Fruit fly (Drosophila melanogaster) whole organism, adult: ENCODE measurements around the gene Tailor.

ENCODE experiments used
- CG11617 ChIP-seq: fragments of 200-800 bp; sonication (Bioruptor generic); optimal IDR thresholded peaks from 2 replicates; lab custom pipeline; 2017; ENCODE audit warnings: mild to moderate bottlenecking, missing biosample characterization, missing genetic modification reagents, missing genetic modification characterization
- CG12768 ChIP-seq: fragments of 200-800 bp; sonication (Bioruptor generic); optimal IDR thresholded peaks from 2 replicates; lab custom pipeline; 2017; ENCODE audit warnings: missing biosample characterization, missing genetic modification characterization, mild to moderate bottlenecking, moderate library complexity, missing genetic modification reagents
- CG14711 ChIP-seq: fragments of 200-800 bp; sonication (Bioruptor generic); optimal IDR thresholded peaks from 2 replicates; lab custom pipeline; 2018; ENCODE audit warnings: missing biosample characterization, mild to moderate bottlenecking, missing genetic modification characterization, moderate library complexity
- CG33017 ChIP-seq: fragments of 200-800 bp; sonication (Bioruptor generic); optimal IDR thresholded peaks from 2 replicates; lab custom pipeline; 2018; ENCODE audit warnings: missing biosample characterization, mild to moderate bottlenecking, missing genetic modification characterization, moderate library complexity
- CG7101 ChIP-seq: fragments of 200-800 bp; sonication (Bioruptor generic); optimal IDR thresholded peaks from 2 replicates; lab custom pipeline; 2018; ENCODE audit warnings: missing biosample characterization, mild to moderate bottlenecking, missing genetic modification characterization, moderate library complexity
- Crg-1 ChIP-seq: fragments of 200-800 bp; sonication (Bioruptor generic); optimal IDR thresholded peaks from 2 replicates; lab custom pipeline; 2016; ENCODE audit warnings: missing biosample characterization, missing genetic modification characterization
- tj ChIP-seq: fragments of 200-800 bp; sonication (Bioruptor generic); optimal IDR thresholded peaks from 3 replicates; lab custom pipeline; 2017; ENCODE audit warnings: missing biosample characterization, mild to moderate bottlenecking, missing genetic modification characterization, moderate library complexity
- toe ChIP-seq: fragments of 200-800 bp; sonication (Bioruptor generic); optimal IDR thresholded peaks from 2 replicates; lab custom pipeline; 2016; ENCODE audit warnings: missing biosample characterization, missing genetic modification characterization

- TF ChIP-seq Crg-1 (no peak), CG7101 (no peak), CG33017 (tag; lab: Kevin White, UChicago) (no peak), CG11617 (GFP tag; lab: Kevin White, UChicago) (no peak), toe (GFP tag; lab: Kevin White, UChicago) (no peak), tj (GFP tag; lab: Kevin White, UChicago) (no peak), CG12768 (GFP tag; lab: Kevin White, UChicago) (no peak), CG14711 (tag; lab: Kevin White, UChicago) (no peak)
Observed at dm6 chr3R:7061875-7062274, 24.0 kb downstream of the Tailor start, which contains the start of gene Mst84B.
